Fruit fly (Drosophila melanogaster) S2 (cell line): ENCODE measurements around the gene Pdss2.

Experiments used
- CG8478 ChIP-seq: fragments of >200 bp; optimal IDR thresholded peaks from 2 replicates; lab custom pipeline; 2018
- CTCF ChIP-seq, 2 experiments: fragments of >200 bp; optimal IDR thresholded peaks; 2 replicates each; lab custom pipeline; 2018

DNA sequence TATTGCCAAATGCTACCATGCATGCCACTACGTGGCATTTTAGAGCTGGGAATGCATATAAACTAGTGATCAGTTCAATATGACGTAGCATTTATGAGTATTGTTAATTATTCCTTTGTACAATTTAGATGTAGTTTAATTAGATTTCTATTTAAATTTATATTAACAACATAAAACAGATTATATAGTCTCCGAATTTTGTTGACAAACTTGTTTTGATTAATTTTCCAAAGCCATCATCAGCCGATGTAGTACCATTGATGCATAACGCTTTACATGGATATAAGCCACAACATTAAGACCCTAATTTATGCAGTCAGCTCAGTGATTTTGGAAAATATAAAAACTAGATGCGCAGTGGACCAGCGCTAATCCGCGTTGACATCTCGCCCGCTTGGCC is 45.2 kb upstream of the Pdss2 start:
- TF ChIP-seq CTCF (optimal IDR thresholded peaks at IDR 0.05; lab: Kevin White, UChicago) (no peak), CG8478 (no peak)
